Fruit fly (Drosophila melanogaster) whole organism, embryonic: ENCODE results near the gene CG42495.
A peak's percentile ranks its signal among the peaks of the same experiment; 100 is the strongest.

ENCODE experiments used
- B-H1 ChIP-seq: fragments of 200-800 bp; sonication (Bioruptor generic); IDR thresholded peaks from 3 replicates; pipeline ENCODE4 v1.3.6; 2022; ENCODE audit warnings: missing biosample characterization, missing genetic modification characterization
- CG10979 ChIP-seq: fragments of 200-800 bp; sonication (Bioruptor generic); optimal IDR thresholded peaks from 2 replicates; lab custom pipeline; 2018; ENCODE audit warnings: missing biosample characterization, mild to moderate bottlenecking, missing genetic modification characterization, moderate library complexity
- CG11093 ChIP-seq: fragments of 200-800 bp; sonication (Bioruptor generic); IDR thresholded peaks from 3 replicates; pipeline ENCODE4 v1.3.6; 2022; ENCODE audit warnings: missing biosample characterization, missing genetic modification characterization
- CG11560 ChIP-seq: fragments of 200-800 bp; sonication (Bioruptor generic); IDR thresholded peaks from 3 replicates; pipeline ENCODE4 v1.3.6; 2022; ENCODE audit warnings: missing biosample characterization, missing genetic modification characterization
- CG16813 ChIP-seq: fragments of 200-800 bp; sonication (Bioruptor generic); IDR thresholded peaks from 3 replicates; pipeline ENCODE4 v1.3.6; 2022; ENCODE audit warnings: missing biosample characterization, missing genetic modification characterization; ENCODE audit not compliant: partially characterized antibody
- CG18619 ChIP-seq: fragments of 200-800 bp; sonication (Bioruptor generic); optimal IDR thresholded peaks from 3 replicates; lab custom pipeline; 2017; ENCODE audit warnings: missing biosample characterization, mild to moderate bottlenecking, missing genetic modification characterization
- CG2712 ChIP-seq: fragments of 200-800 bp; optimal IDR thresholded peaks from 3 replicates; lab custom pipeline; 2019; ENCODE audit warnings: missing biosample characterization, mild to moderate bottlenecking, missing genetic modification characterization, moderate library complexity
- CG30431 ChIP-seq: fragments of 200-800 bp; sonication (Bioruptor generic); optimal IDR thresholded peaks from 2 replicates; lab custom pipeline; 2017; ENCODE audit warnings: missing biosample characterization, missing genetic modification characterization
- CG31365 ChIP-seq: fragments of 200-800 bp; sonication (Bioruptor generic); optimal IDR thresholded peaks from 2 replicates; lab custom pipeline; 2018; ENCODE audit warnings: missing biosample characterization, mild to moderate bottlenecking, missing genetic modification characterization
- CG31388 ChIP-seq: fragments of 200-800 bp; sonication (Bioruptor generic); optimal IDR thresholded peaks from 2 replicates; lab custom pipeline; 2016; ENCODE audit warnings: missing biosample characterization, missing genetic modification characterization
- CG3281 ChIP-seq: fragments of 200-800 bp; sonication (Bioruptor generic); optimal IDR thresholded peaks from 3 replicates; lab custom pipeline; 2017; ENCODE audit warnings: missing biosample characterization, mild to moderate bottlenecking, missing genetic modification characterization
- CG42726 ChIP-seq: fragments of 200-800 bp; sonication (Bioruptor generic); IDR thresholded peaks from 2 replicates; pipeline ENCODE4 v1.3.6; 2022; ENCODE audit warnings: missing biosample characterization, missing genetic modification characterization; ENCODE audit not compliant: partially characterized antibody
- CG43689 ChIP-seq: fragments of 200-800 bp; sonication (Bioruptor generic); IDR thresholded peaks from 2 replicates; pipeline ENCODE4 v1.3.6; 2022; ENCODE audit warnings: missing biosample characterization, missing genetic modification characterization
- CG7963 ChIP-seq: fragments of 200-800 bp; sonication (Bioruptor generic); IDR thresholded peaks from 3 replicates; pipeline ENCODE4 v1.3.6; 2022; ENCODE audit warnings: missing biosample characterization, missing genetic modification characterization; ENCODE audit not compliant: partially characterized antibody
- CG9817 ChIP-seq: fragments of 200-800 bp; sonication (Bioruptor generic); optimal IDR thresholded peaks from 2 replicates; lab custom pipeline; 2018; ENCODE audit warnings: missing biosample characterization, mild to moderate bottlenecking, missing genetic modification characterization, moderate library complexity
- Gug ChIP-seq: fragments of 200-800 bp; sonication (Bioruptor generic); IDR thresholded peaks from 4 replicates; pipeline ENCODE4 v1.3.6; 2022; ENCODE audit warnings: missing biosample characterization, missing genetic modification characterization
- HLHmδ ChIP-seq: fragments of 200-800 bp; sonication (Bioruptor generic); optimal IDR thresholded peaks from 2 replicates; lab custom pipeline; 2018; ENCODE audit warnings: missing biosample characterization, mild to moderate bottlenecking, missing genetic modification characterization, moderate library complexity
- Hr51 ChIP-seq, 2 experiments: fragments of 200-800 bp; sonication (Bioruptor generic); optimal IDR thresholded peaks; 2 replicates in 1 of 2; 3 replicates in 1 of 2; lab custom pipeline; 2016 to 2018; ENCODE audit warnings: missing biosample characterization in 2 of 2, missing genetic modification characterization in 2 of 2, mild to moderate bottlenecking in 1 of 2, moderate library complexity in 1 of 2
- Lim3 ChIP-seq: fragments of 200-800 bp; sonication (Bioruptor generic); IDR thresholded peaks from 2 replicates; pipeline ENCODE4 v1.3.6; 2022; ENCODE audit warnings: missing biosample characterization, missing genetic modification characterization
- Mad ChIP-seq: fragments of 200-800 bp; sonication (Bioruptor generic); optimal IDR thresholded peaks from 2 replicates; lab custom pipeline; 2016; ENCODE audit warnings: missing biosample characterization, missing genetic modification characterization
- Nf-YB ChIP-seq: fragments of 200-800 bp; sonication (Bioruptor generic); optimal IDR thresholded peaks from 3 replicates; lab custom pipeline; 2019; ENCODE audit warnings: missing biosample characterization, mild to moderate bottlenecking, missing genetic modification characterization, moderate library complexity
- Trl ChIP-seq, 3 experiments: fragments of >200 bp in 2 of 3; fragments of 200-800 bp in 1 of 3; sonication (Bioruptor generic) in 1 of 3; optimal IDR thresholded peaks; 2 replicates in 1 of 3; 3 replicates in 2 of 3; lab custom pipeline; 2016 to 2017; ENCODE audit warnings: missing biosample characterization in 1 of 3, missing genetic modification characterization in 1 of 3
- abd-A ChIP-seq: fragments of 200-800 bp; sonication (Bioruptor generic); optimal IDR thresholded peaks from 3 replicates; lab custom pipeline; 2019; ENCODE audit warnings: missing biosample characterization, mild to moderate bottlenecking, missing genetic modification characterization, moderate library complexity
- az2 ChIP-seq: fragments of 200-800 bp; sonication (Bioruptor generic); optimal IDR thresholded peaks from 3 replicates; lab custom pipeline; 2016; ENCODE audit warnings: missing biosample characterization, missing genetic modification characterization
- cwo ChIP-seq: fragments of 200-800 bp; sonication (Bioruptor generic); optimal IDR thresholded peaks from 3 replicates; lab custom pipeline; 2017; ENCODE audit warnings: missing biosample characterization, missing genetic modification characterization, mild to moderate bottlenecking, moderate library complexity, missing genetic modification reagents
- danr ChIP-seq: fragments of 200-800 bp; sonication (Bioruptor generic); IDR thresholded peaks from 2 replicates; pipeline ENCODE4 v1.3.6; 2022; ENCODE audit warnings: missing biosample characterization, missing genetic modification characterization
- dm ChIP-seq: fragments of 200-800 bp; sonication (Bioruptor generic); optimal IDR thresholded peaks from 3 replicates; lab custom pipeline; 2016; ENCODE audit warnings: missing biosample characterization, missing genetic modification characterization
- en ChIP-seq: fragments of 200-800 bp; sonication (Bioruptor generic); optimal IDR thresholded peaks from 2 replicates; lab custom pipeline; 2016; ENCODE audit warnings: missing biosample characterization, missing genetic modification characterization
- exex ChIP-seq: fragments of 200-800 bp; sonication (Bioruptor generic); optimal IDR thresholded peaks from 4 replicates; lab custom pipeline; 2018; ENCODE audit warnings: missing biosample characterization, mild to moderate bottlenecking, missing genetic modification characterization, moderate library complexity
- gcm ChIP-seq: fragments of 200-800 bp; sonication (Bioruptor generic); optimal IDR thresholded peaks from 2 replicates; lab custom pipeline; 2019; ENCODE audit warnings: missing biosample characterization, mild to moderate bottlenecking, missing genetic modification characterization, moderate library complexity
- gcm2 ChIP-seq: fragments of 200-800 bp; sonication (Bioruptor generic); optimal IDR thresholded peaks from 2 replicates; lab custom pipeline; 2016; ENCODE audit warnings: missing biosample characterization, missing genetic modification characterization
- gro ChIP-seq: fragments of 200-800 bp; sonication (Bioruptor generic); optimal IDR thresholded peaks from 2 replicates; lab custom pipeline; 2016; ENCODE audit warnings: missing biosample characterization, missing genetic modification characterization
- ind ChIP-seq: fragments of 200-800 bp; sonication (Bioruptor generic); optimal IDR thresholded peaks from 3 replicates; lab custom pipeline; 2016; ENCODE audit warnings: missing biosample characterization, missing genetic modification characterization
- kay ChIP-seq: fragments of 200-800 bp; sonication (Bioruptor generic); optimal IDR thresholded peaks from 2 replicates; lab custom pipeline; 2016; ENCODE audit warnings: missing biosample characterization, missing genetic modification characterization
- lola ChIP-seq, 3 experiments: fragments of >200 bp in 2 of 3; fragments of 200-800 bp in 1 of 3; sonication (Bioruptor generic) in 1 of 3; optimal IDR thresholded peaks; 2 replicates each; lab custom pipeline; 2017 to 2019; ENCODE audit warnings: missing biosample characterization in 3 of 3, missing genetic modification characterization in 3 of 3, mild to moderate bottlenecking in 1 of 3, moderate library complexity in 1 of 3
- nerfin-2 ChIP-seq: fragments of 200-800 bp; sonication (Bioruptor generic); IDR thresholded peaks from 2 replicates; pipeline ENCODE4 v1.3.6; 2022; ENCODE audit warnings: missing biosample characterization, missing genetic modification characterization; ENCODE audit not compliant: partially characterized antibody
- nmo ChIP-seq: fragments of 200-800 bp; sonication (Bioruptor generic); optimal IDR thresholded peaks from 2 replicates; lab custom pipeline; 2018; ENCODE audit warnings: missing biosample characterization, mild to moderate bottlenecking, missing genetic modification characterization, moderate library complexity
- nom ChIP-seq: fragments of 200-800 bp; sonication (Bioruptor generic); optimal IDR thresholded peaks from 2 replicates; lab custom pipeline; 2017; ENCODE audit warnings: missing biosample characterization, missing genetic modification characterization, mild to moderate bottlenecking, moderate library complexity, missing genetic modification reagents
- prd ChIP-seq, 3 experiments: fragments of >200 bp in 2 of 3; fragments of 200-800 bp in 1 of 3; sonication (Bioruptor generic) in 1 of 3; optimal IDR thresholded peaks in 2 of 3; IDR thresholded peaks in 1 of 3; 2 replicates in 2 of 3; 3 replicates in 1 of 3; pipeline versions ENCODE4 v1.3.6 to Lab custom; 2017 to 2022; ENCODE audit warnings: missing biosample characterization in 1 of 3, missing genetic modification characterization in 1 of 3
- run ChIP-seq: fragments of 200-800 bp; sonication (Bioruptor generic); optimal IDR thresholded peaks from 3 replicates; lab custom pipeline; 2018; ENCODE audit warnings: missing biosample characterization, mild to moderate bottlenecking, missing genetic modification characterization
- sima ChIP-seq: fragments of 200-800 bp; sonication (Bioruptor generic); optimal IDR thresholded peaks from 2 replicates; lab custom pipeline; 2016; ENCODE audit warnings: missing biosample characterization, missing genetic modification characterization
- slbo ChIP-seq: fragments of 200-800 bp; sonication (Bioruptor generic); IDR thresholded peaks from 2 replicates; pipeline ENCODE4 v1.3.6; 2022; ENCODE audit warnings: missing biosample characterization, missing genetic modification characterization
- slp2 ChIP-seq: fragments of 200-800 bp; sonication (Bioruptor generic); optimal IDR thresholded peaks from 2 replicates; lab custom pipeline; 2016; ENCODE audit warnings: missing biosample characterization, missing genetic modification characterization
- sr ChIP-seq: fragments of 200-800 bp; sonication (Bioruptor generic); IDR thresholded peaks from 3 replicates; pipeline ENCODE4 v1.3.6; 2022; ENCODE audit warnings: missing biosample characterization, missing genetic modification characterization
- toy ChIP-seq: fragments of 200-800 bp; sonication (Bioruptor generic); IDR thresholded peaks from 2 replicates; pipeline ENCODE4 v1.3.6; 2022; ENCODE audit warnings: missing biosample characterization, missing genetic modification characterization
- twi ChIP-seq: fragments of 200-800 bp; optimal IDR thresholded peaks from 2 replicates; lab custom pipeline; 2019; ENCODE audit warnings: missing biosample characterization, mild to moderate bottlenecking, missing genetic modification characterization, moderate library complexity
- unpg ChIP-seq: fragments of 200-800 bp; sonication (Bioruptor generic); optimal IDR thresholded peaks from 3 replicates; lab custom pipeline; 2018; ENCODE audit warnings: missing biosample characterization, mild to moderate bottlenecking, missing genetic modification characterization, moderate library complexity
- zf30C ChIP-seq: fragments of 200-800 bp; sonication (Bioruptor generic); optimal IDR thresholded peaks from 3 replicates; lab custom pipeline; 2018; ENCODE audit warnings: missing biosample characterization, mild to moderate bottlenecking, missing genetic modification characterization

Gene CG42495

dm6 chr3L:18675363-18675866 is 8.3 kb downstream of the CG42495 start, which contains the start of the genes GNBP2 and GNBP1 (continued):
- TF ChIP-seq CG42726 (GFP tag; lab: Robert Waterston, UW) = no peak
- TF ChIP-seq CG11560 (tag; lab: Robert Waterston, UW) = no peak
- TF ChIP-seq Gug (GFP tag; lab: Robert Waterston, UW) = 0 out of 4 replicates have a peak, but pooled peaks have one; percentile 21
- TF ChIP-seq sr = no peak
- peak; percentile 58; the same call in 1 of the 2 replicates for TF ChIP-seq danr (GFP tag; lab: Robert Waterston, UW)
- peak; percentile 59 for TF ChIP-seq CG10979 (tag; lab: Kevin White, UChicago)
- TF ChIP-seq prd (optimal IDR thresholded peaks at IDR 0.05; lab: Kevin White, UChicago) = no peak
- TF ChIP-seq prd (GFP tag; IDR thresholded peaks at IDR 0.05; lab: Robert Waterston, UW) = peak; percentile 57; the same call in 2 of the 3 replicates
- no peak for TF ChIP-seq sima (GFP tag; lab: Kevin White, UChicago)
- TF ChIP-seq Lim3 = no peak
- TF ChIP-seq nmo (GFP tag; lab: Kevin White, UChicago) = peak; percentile 55
- TF ChIP-seq CG43689 (GFP tag; lab: Robert Waterston, UW) = 0 out of 2 replicates have a peak, but pooled peaks have one; percentile 12
- no peak for TF ChIP-seq CG31365
- TF ChIP-seq cwo = peak; percentile 70
- TF ChIP-seq nerfin-2 (GFP tag; lab: Robert Waterston, UW) = no peak
- no peak for TF ChIP-seq CG31388 (GFP tag; lab: Kevin White, UChicago)
- TF ChIP-seq gcm = peak; percentile 18
- peak; percentile 19 for TF ChIP-seq az2 (GFP tag; lab: Kevin White, UChicago)
- TF ChIP-seq twi (tag; lab: Kevin White, UChicago) = no peak
- TF ChIP-seq Mad (GFP tag; lab: Kevin White, UChicago) = no peak
- TF ChIP-seq CG16813 (GFP tag; lab: Robert Waterston, UW) = no peak
- TF ChIP-seq unpg (GFP tag; lab: Kevin White, UChicago) = peak; percentile 73
- peak; percentile 37 for TF ChIP-seq run (tag; lab: Kevin White, UChicago)
- peak; percentile 32; the same call in 2 of the 3 replicates for TF ChIP-seq B-H1 (GFP tag; lab: Robert Waterston, UW)
- TF ChIP-seq CG2712 (tag; lab: Kevin White, UChicago) = peak; percentile 70
- no peak for TF ChIP-seq HLHmδ
- TF ChIP-seq CG9817 (tag; lab: Kevin White, UChicago) = no peak
- TF ChIP-seq slp2 (GFP tag; lab: Kevin White, UChicago) = no peak
- TF ChIP-seq Hr51 (GFP tag; optimal IDR thresholded peaks at IDR 0.05; lab: Kevin White, UChicago) = peak in 1 of 2 experiments; percentile 78
- no peak for TF ChIP-seq Trl (optimal IDR thresholded peaks at IDR 0.05; lab: Kevin White, UChicago)
- TF ChIP-seq Trl (GFP tag; optimal IDR thresholded peaks at IDR 0.05; lab: Kevin White, UChicago) = no peak
- TF ChIP-seq slbo = peak; percentile 65
- no peak for TF ChIP-seq CG7963 (GFP tag; lab: Robert Waterston, UW)
- TF ChIP-seq exex = peak; percentile 10
- no peak for TF ChIP-seq gro (GFP tag; lab: Kevin White, UChicago)
- TF ChIP-seq abd-A (tag; lab: Kevin White, UChicago) = no peak
- TF ChIP-seq CG18619 (GFP tag; lab: Kevin White, UChicago) = no peak
- TF ChIP-seq toy = no peak
- TF ChIP-seq CG30431 (GFP tag; lab: Kevin White, UChicago) = no peak
- TF ChIP-seq en (GFP tag; lab: Kevin White, UChicago) = no peak
- peak; percentile 16 for TF ChIP-seq ind (GFP tag; lab: Kevin White, UChicago)
- TF ChIP-seq zf30C (GFP tag; lab: Kevin White, UChicago) = no peak
- TF ChIP-seq nom = peak; percentile 52
- TF ChIP-seq gcm2 = no peak
- peak; percentile 51 for TF ChIP-seq CG3281 (GFP tag; lab: Kevin White, UChicago)
- no peak for TF ChIP-seq Nf-YB (GFP tag; lab: Kevin White, UChicago)
- TF ChIP-seq kay (GFP tag; lab: Kevin White, UChicago) = no peak
- TF ChIP-seq CG11093 (GFP tag; lab: Robert Waterston, UW) = no peak; the same call in 2 of the 3 replicates
- TF ChIP-seq lola (GFP tag; optimal IDR thresholded peaks at IDR 0.05; lab: Kevin White, UChicago) = peak in 1 of 3 experiments; percentile 20
- TF ChIP-seq dm (GFP tag; lab: Kevin White, UChicago) = no peak
